Worm (Caenorhabditis elegans) whole organism, L2 larva: Measurements from ENCODE around the gene C55A6.1.

Experiments used
- R02D3.7 ChIP-seq: fragments of 150-350 bp; optimal IDR thresholded peaks from 2 replicates; lab custom pipeline; 2014; ENCODE audit warnings: missing biosample characterization, missing genetic modification characterization
- ama-1 ChIP-seq: fragments of 150-350 bp; optimal IDR thresholded peaks from 2 replicates; lab custom pipeline; 2018; ENCODE audit warnings: inconsistent platforms
- egl-27 ChIP-seq: sonication (generic microtip); optimal IDR thresholded peaks from 3 replicates; lab custom pipeline; 2017; ENCODE audit warnings: missing biosample characterization, missing genetic modification reagents, missing genetic modification characterization
- lin-39 ChIP-seq: fragments of 150-350 bp; optimal IDR thresholded peaks from 2 replicates; lab custom pipeline; 2014; ENCODE audit warnings: missing biosample characterization, missing genetic modification reagents, missing genetic modification characterization
- mdl-1 ChIP-seq, 2 experiments: fragments of 150-350 bp in 1 of 2; sonication (generic microtip) in 1 of 2; optimal IDR thresholded peaks; 2 replicates each; lab custom pipeline; 2017; ENCODE audit warnings: missing biosample characterization in 2 of 2, missing genetic modification characterization in 2 of 2
- nhr-11 ChIP-seq: fragments of 150-350 bp; optimal IDR thresholded peaks from 2 replicates; lab custom pipeline; 2014; ENCODE audit warnings: missing biosample characterization, missing genetic modification characterization
- nhr-21 ChIP-seq: fragments of 150-350 bp; optimal IDR thresholded peaks from 2 replicates; lab custom pipeline; 2014; ENCODE audit warnings: missing biosample characterization, missing genetic modification characterization
- nhr-237 ChIP-seq: fragments of 150-350 bp; optimal IDR thresholded peaks from 2 replicates; lab custom pipeline; 2014; ENCODE audit warnings: missing biosample characterization, missing genetic modification characterization
- skn-1 ChIP-seq: sonication (generic microtip); optimal IDR thresholded peaks from 2 replicates; lab custom pipeline; 2017; ENCODE audit warnings: missing biosample characterization, missing genetic modification characterization
- snpc-4 ChIP-seq: fragments of 150-350 bp; optimal IDR thresholded peaks from 2 replicates; lab custom pipeline; 2014; ENCODE audit warnings: missing biosample characterization, missing genetic modification characterization
- unc-39 ChIP-seq: fragments of 150-350 bp; optimal IDR thresholded peaks from 2 replicates; lab custom pipeline; 2014; ENCODE audit warnings: missing biosample characterization, missing genetic modification characterization
- ztf-1 ChIP-seq: fragments of 200-800 bp; sonication (Bioruptor generic); conservative IDR thresholded peaks from 2 replicates; pipeline ENCODE4 v1.3.6; 2022; ENCODE audit warnings: missing genetic modification characterization, missing compliant biosample characterization

ce11 chrV:11490382-11490781 lies 14.4 kb downstream of the C55A6.1 start, which contains the start of gene dhs-19:
- TF ChIP-seq R02D3.7 (tag; lab: Kevin White, UChicago) = no peak
- TF ChIP-seq egl-27 (tag; lab: Kevin White, UChicago) = no peak
- no peak for TF ChIP-seq skn-1 (tag; lab: Kevin White, UChicago)
- TF ChIP-seq unc-39 = no peak
- no peak for TF ChIP-seq nhr-21 (tag; lab: Kevin White, UChicago)
- TF ChIP-seq mdl-1 (tag; optimal IDR thresholded peaks at IDR 0.05; lab: Kevin White, UChicago) = no peak
- TF ChIP-seq ztf-1 (GFP tag; lab: Robert Waterston, UW) = no peak
- TF ChIP-seq ama-1 = no peak
- no peak for TF ChIP-seq nhr-237 (tag; lab: Kevin White, UChicago)
- no peak for TF ChIP-seq snpc-4 (tag; lab: Kevin White, UChicago)
- TF ChIP-seq lin-39 (tag; lab: Kevin White, UChicago) = no peak
- no peak for TF ChIP-seq nhr-11 (tag; lab: Kevin White, UChicago)
